Fruit fly (Drosophila melanogaster) S2 (cell line): ENCODE measurements around the gene smo.

Experiments used
- CG8478 ChIP-seq: fragments of >200 bp; optimal IDR thresholded peaks from 2 replicates; lab custom pipeline; 2018
- CTCF ChIP-seq, 2 experiments: fragments of >200 bp; optimal IDR thresholded peaks; 2 replicates each; lab custom pipeline; 2018

DNA sequence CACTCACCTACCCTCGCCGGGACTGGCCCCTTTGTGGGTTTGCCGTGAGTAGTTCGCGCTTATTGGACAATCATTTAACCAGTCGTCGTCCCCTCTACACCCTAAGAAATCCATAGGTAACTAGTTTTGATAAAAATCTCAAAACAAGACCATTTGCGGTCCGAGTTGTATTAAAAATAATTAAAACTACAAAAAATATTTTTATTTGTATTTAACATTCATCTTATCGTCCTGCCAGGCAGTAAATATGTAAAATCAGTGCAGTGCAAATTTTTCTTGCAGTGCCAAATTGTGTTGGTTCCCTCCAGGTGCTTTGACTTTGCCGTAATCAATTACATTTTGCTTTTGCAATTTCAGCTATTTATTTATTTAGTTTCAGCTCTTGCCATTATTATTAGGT, 33.6 kb upstream of the smo start:
- TF ChIP-seq CG8478 (lab: Kevin White, UChicago) (no peak), CTCF (optimal IDR thresholded peaks at IDR 0.05; lab: Kevin White, UChicago) (no peak)
